Fruit fly (Drosophila melanogaster) whole organism, prepupa: Measurements from ENCODE around the gene tsh.

Experiments used
- Blimp-1 ChIP-seq: fragments of 200-800 bp; sonication (Bioruptor generic); optimal IDR thresholded peaks from 3 replicates; lab custom pipeline; 2017; ENCODE audit warnings: missing biosample characterization, missing genetic modification characterization, mild to moderate bottlenecking, moderate library complexity, missing genetic modification reagents
- CG10631 ChIP-seq: fragments of 200-800 bp; sonication (Bioruptor generic); optimal IDR thresholded peaks from 2 replicates; lab custom pipeline; 2016; ENCODE audit warnings: missing biosample characterization, missing genetic modification characterization
- CG10669 ChIP-seq: fragments of 200-800 bp; sonication (Bioruptor generic); optimal IDR thresholded peaks from 3 replicates; lab custom pipeline; 2018; ENCODE audit warnings: missing biosample characterization, mild to moderate bottlenecking, missing genetic modification characterization, moderate library complexity
- CG11762 ChIP-seq: fragments of 200-800 bp; sonication (Bioruptor generic); optimal IDR thresholded peaks from 3 replicates; lab custom pipeline; 2016; ENCODE audit warnings: missing biosample characterization, missing genetic modification characterization; ENCODE audit not compliant: insufficient read depth
- CG15336 ChIP-seq: fragments of 200-800 bp; sonication (Bioruptor generic); IDR thresholded peaks from 2 replicates; pipeline ENCODE4 v1.3.6; 2022; ENCODE audit warnings: missing biosample characterization, missing genetic modification characterization
- CG1621 ChIP-seq: fragments of 200-800 bp; sonication (Bioruptor generic); optimal IDR thresholded peaks from 3 replicates; lab custom pipeline; 2018; ENCODE audit warnings: missing biosample characterization, mild to moderate bottlenecking, missing genetic modification characterization
- CG3032 ChIP-seq: fragments of 200-800 bp; optimal IDR thresholded peaks from 2 replicates; lab custom pipeline; 2019; ENCODE audit warnings: missing biosample characterization, mild to moderate bottlenecking, missing genetic modification characterization, moderate library complexity
- CG31627 ChIP-seq: fragments of 200-800 bp; sonication (Bioruptor generic); optimal IDR thresholded peaks from 3 replicates; lab custom pipeline; 2016; ENCODE audit warnings: missing biosample characterization, missing genetic modification characterization
- CG32006 ChIP-seq: fragments of 200-800 bp; sonication (Bioruptor generic); optimal IDR thresholded peaks from 3 replicates; lab custom pipeline; 2017; ENCODE audit warnings: missing biosample characterization, mild to moderate bottlenecking, missing genetic modification characterization
- CG4318 ChIP-seq: fragments of 200-800 bp; sonication (Bioruptor generic); optimal IDR thresholded peaks from 3 replicates; lab custom pipeline; 2017; ENCODE audit warnings: missing biosample characterization, mild to moderate bottlenecking, missing genetic modification characterization
- CG6808 ChIP-seq: fragments of 200-800 bp; sonication (Bioruptor generic); optimal IDR thresholded peaks from 3 replicates; lab custom pipeline; 2017; ENCODE audit warnings: missing biosample characterization, missing genetic modification characterization, mild to moderate bottlenecking, moderate library complexity, missing genetic modification reagents
- CG6854 ChIP-seq: fragments of 200-800 bp; sonication (Bioruptor generic); optimal IDR thresholded peaks from 2 replicates; lab custom pipeline; 2017; ENCODE audit warnings: missing biosample characterization, mild to moderate bottlenecking, missing genetic modification characterization
- CG8119 ChIP-seq: fragments of 200-800 bp; sonication (Bioruptor generic); IDR thresholded peaks from 3 replicates; pipeline ENCODE4 v1.3.6; 2022; ENCODE audit warnings: missing biosample characterization, missing genetic modification characterization
- CG8319 ChIP-seq: fragments of 200-800 bp; sonication (Bioruptor generic); optimal IDR thresholded peaks from 3 replicates; lab custom pipeline; 2016; ENCODE audit warnings: missing biosample characterization, missing genetic modification characterization
- CG8632 ChIP-seq: fragments of 200-800 bp; sonication (Bioruptor generic); optimal IDR thresholded peaks from 3 replicates; lab custom pipeline; 2016; ENCODE audit warnings: missing biosample characterization, missing genetic modification characterization
- CG9139 ChIP-seq: fragments of 200-800 bp; sonication (Bioruptor generic); optimal IDR thresholded peaks from 3 replicates; lab custom pipeline; 2017; ENCODE audit warnings: missing biosample characterization, mild to moderate bottlenecking, missing genetic modification characterization
- Eip75B ChIP-seq: fragments of 200-800 bp; sonication (Bioruptor generic); optimal IDR thresholded peaks from 3 replicates; lab custom pipeline; 2016; ENCODE audit warnings: missing biosample characterization, missing genetic modification characterization
- Eip78C ChIP-seq: fragments of 200-800 bp; sonication (Bioruptor generic); peaks from one replicate; lab custom pipeline; 2016; ENCODE audit warnings: missing biosample characterization, missing genetic modification characterization
- Eip93F ChIP-seq: fragments of 200-800 bp; sonication (Bioruptor generic); optimal IDR thresholded peaks from 2 replicates; lab custom pipeline; 2016; ENCODE audit warnings: missing biosample characterization, mild to moderate bottlenecking, missing genetic modification characterization
- Ets21C ChIP-seq: fragments of 200-800 bp; sonication (Bioruptor generic); optimal IDR thresholded peaks from 3 replicates; lab custom pipeline; 2016; ENCODE audit warnings: missing biosample characterization, missing genetic modification characterization
- Ets96B ChIP-seq: fragments of 200-800 bp; optimal IDR thresholded peaks from 2 replicates; lab custom pipeline; 2019; ENCODE audit warnings: missing biosample characterization, mild to moderate bottlenecking, missing genetic modification characterization, moderate library complexity
- Gug ChIP-seq: fragments of 200-800 bp; sonication (Bioruptor generic); IDR thresholded peaks from 2 replicates; pipeline ENCODE4 v1.3.6; 2022; ENCODE audit warnings: missing biosample characterization, missing genetic modification characterization
- Hr39 ChIP-seq: fragments of 200-800 bp; sonication (Bioruptor generic); optimal IDR thresholded peaks from 2 replicates; lab custom pipeline; 2016; ENCODE audit warnings: missing biosample characterization, missing genetic modification characterization
- Hr4 ChIP-seq: fragments of 200-800 bp; sonication (Bioruptor generic); optimal IDR thresholded peaks from 3 replicates; lab custom pipeline; 2016; ENCODE audit warnings: missing biosample characterization, missing genetic modification characterization
- Met ChIP-seq: fragments of 200-800 bp; sonication (Bioruptor generic); optimal IDR thresholded peaks from 3 replicates; lab custom pipeline; 2016; ENCODE audit warnings: missing biosample characterization, missing genetic modification characterization
- OdsH ChIP-seq: fragments of 200-800 bp; sonication (Bioruptor generic); optimal IDR thresholded peaks from 3 replicates; lab custom pipeline; 2016; ENCODE audit warnings: missing biosample characterization, missing genetic modification characterization
- Smox ChIP-seq: fragments of 200-800 bp; sonication (Bioruptor generic); optimal IDR thresholded peaks from 3 replicates; lab custom pipeline; 2016; ENCODE audit warnings: missing biosample characterization, missing genetic modification characterization
- Sox102F ChIP-seq: fragments of 200-800 bp; sonication (Bioruptor generic); optimal IDR thresholded peaks from 2 replicates; lab custom pipeline; 2016; ENCODE audit warnings: missing biosample characterization, mild to moderate bottlenecking, missing genetic modification characterization
- Sox14 ChIP-seq: fragments of 200-800 bp; sonication (Bioruptor generic); optimal IDR thresholded peaks from 3 replicates; lab custom pipeline; 2016; ENCODE audit warnings: missing biosample characterization, missing genetic modification characterization
- achi ChIP-seq: fragments of 200-800 bp; sonication (Bioruptor generic); optimal IDR thresholded peaks from 3 replicates; lab custom pipeline; 2016; ENCODE audit warnings: missing biosample characterization, missing genetic modification characterization
- dac ChIP-seq: fragments of 200-800 bp; sonication (Bioruptor generic); optimal IDR thresholded peaks from 2 replicates; lab custom pipeline; 2017; ENCODE audit warnings: missing biosample characterization, mild to moderate bottlenecking, missing genetic modification characterization
- esn ChIP-seq: fragments of 200-800 bp; sonication (Bioruptor generic); optimal IDR thresholded peaks from 2 replicates; lab custom pipeline; 2016; ENCODE audit warnings: missing biosample characterization, mild to moderate bottlenecking, missing genetic modification characterization, moderate library complexity
- fd59A ChIP-seq: fragments of 200-800 bp; sonication (Bioruptor generic); optimal IDR thresholded peaks from 2 replicates; lab custom pipeline; 2017; ENCODE audit warnings: missing biosample characterization, mild to moderate bottlenecking, missing genetic modification characterization, missing genetic modification reagents
- fkh ChIP-seq: fragments of 200-800 bp; sonication (Bioruptor generic); optimal IDR thresholded peaks from 3 replicates; lab custom pipeline; 2017; ENCODE audit warnings: missing biosample characterization, mild to moderate bottlenecking, missing genetic modification characterization, moderate library complexity
- net ChIP-seq: fragments of 200-800 bp; sonication (Bioruptor generic); optimal IDR thresholded peaks from 3 replicates; lab custom pipeline; 2016; ENCODE audit warnings: missing biosample characterization, missing genetic modification characterization
- pdm3 ChIP-seq: fragments of 200-800 bp; sonication (Bioruptor generic); optimal IDR thresholded peaks from 3 replicates; lab custom pipeline; 2016; ENCODE audit warnings: missing biosample characterization, missing genetic modification characterization
- spab ChIP-seq: fragments of 200-800 bp; sonication (Bioruptor generic); optimal IDR thresholded peaks from 2 replicates; lab custom pipeline; 2017; ENCODE audit warnings: missing biosample characterization, mild to moderate bottlenecking, missing genetic modification characterization, missing genetic modification reagents
- ss ChIP-seq, 2 experiments: fragments of 200-800 bp; sonication (Bioruptor generic); optimal IDR thresholded peaks; 2 replicates in 1 of 2; 3 replicates in 1 of 2; lab custom pipeline; 2017 to 2018; ENCODE audit warnings: mild to moderate bottlenecking in 2 of 2, missing biosample characterization in 2 of 2, missing genetic modification characterization in 2 of 2, moderate library complexity in 1 of 2
- svp ChIP-seq: fragments of 200-800 bp; sonication (Bioruptor generic); peaks from one replicate; lab custom pipeline; 2016; ENCODE audit warnings: missing biosample characterization, missing genetic modification characterization

The tsh gene

dm6 chr2L:21830317-21830716, 1.9 kb downstream of the tsh start:
- TF ChIP-seq Blimp-1 (GFP tag; lab: Kevin White, UChicago) (no peak), svp (GFP tag; lab: Kevin White, UChicago) (no peak), Ets21C (GFP tag; lab: Kevin White, UChicago) (no peak), CG8632 (no peak)

- TF ChIP-seq CG11762 (GFP tag; lab: Kevin White, UChicago) (no peak), esn (GFP tag; lab: Kevin White, UChicago) (no peak), CG32006 (GFP tag; lab: Kevin White, UChicago) (no peak), ss (GFP tag; optimal IDR thresholded peaks at IDR 0.05; lab: Kevin White, UChicago) (no peak), CG4318 (GFP tag; lab: Kevin White, UChicago) (no peak), CG1621 (tag; lab: Kevin White, UChicago) (no peak), CG8119 (GFP tag; lab: Robert Waterston, UW) (no peak), Eip93F (GFP tag; lab: Kevin White, UChicago) (no peak), CG8319 (no peak), dac (GFP tag; lab: Kevin White, UChicago) (no peak), net (GFP tag; lab: Kevin White, UChicago) (no peak), Hr4 (no peak), Eip78C (GFP tag; lab: Kevin White, UChicago) (no peak), Blimp-1 (GFP tag; lab: Kevin White, UChicago) (no peak), achi (GFP tag; lab: Kevin White, UChicago) (no peak), Sox14 (GFP tag; lab: Kevin White, UChicago) (no peak), Met (no peak), fd59A (GFP tag; lab: Kevin White, UChicago) (no peak), CG31627 (GFP tag; lab: Kevin White, UChicago) (no peak)
Measured at dm6 chr2L:21832200-21832831, 3.9 kb downstream of the tsh start.

- TF ChIP-seq Eip75B: no peak
- TF ChIP-seq achi (GFP tag; lab: Kevin White, UChicago): no peak
- no peak for TF ChIP-seq pdm3 (GFP tag; lab: Kevin White, UChicago)
- TF ChIP-seq CG8632: no peak
- TF ChIP-seq CG15336: no peak
- no peak for TF ChIP-seq svp (GFP tag; lab: Kevin White, UChicago)
- TF ChIP-seq Ets96B (tag; lab: Kevin White, UChicago): no peak
- TF ChIP-seq CG10669: no peak
- TF ChIP-seq dac (GFP tag; lab: Kevin White, UChicago): no peak
- no peak for TF ChIP-seq CG6808 (GFP tag; lab: Kevin White, UChicago)
- TF ChIP-seq CG8119 (GFP tag; lab: Robert Waterston, UW): no peak
- no peak for TF ChIP-seq CG9139 (GFP tag; lab: Kevin White, UChicago)
- TF ChIP-seq Gug: no peak
- no peak for TF ChIP-seq OdsH (GFP tag; lab: Kevin White, UChicago)
- no peak for TF ChIP-seq CG11762 (GFP tag; lab: Kevin White, UChicago)
- no peak for TF ChIP-seq Eip93F (GFP tag; lab: Kevin White, UChicago)
- no peak for TF ChIP-seq Smox (GFP tag; lab: Kevin White, UChicago)
Measured at dm6 chr2L:21843783-21844182, 15.4 kb downstream of the tsh start.

dm6 chr2L:21846374-21847297, 18.2 kb downstream of the tsh start:
- TF ChIP-seq fkh (GFP tag; lab: Kevin White, UChicago): no peak
- peak; percentile 68 for TF ChIP-seq CG3032 (tag; lab: Kevin White, UChicago)
- peak; percentile 92 for TF ChIP-seq Eip78C (GFP tag; lab: Kevin White, UChicago)
- TF ChIP-seq CG6854 (GFP tag; lab: Kevin White, UChicago): no peak
- peak; percentile 57 for TF ChIP-seq CG15336
- TF ChIP-seq CG9139 (GFP tag; lab: Kevin White, UChicago): peak; percentile 8
- TF ChIP-seq CG11762 (GFP tag; lab: Kevin White, UChicago): peak; percentile 64
- TF ChIP-seq Sox102F: peak; percentile 39
- TF ChIP-seq CG1621 (tag; lab: Kevin White, UChicago): peak; percentile 42
- peak; percentile 63 for TF ChIP-seq CG4318 (GFP tag; lab: Kevin White, UChicago)
- TF ChIP-seq Ets21C (GFP tag; lab: Kevin White, UChicago): peak; percentile 22
- peak; percentile 86 for TF ChIP-seq CG32006 (GFP tag; lab: Kevin White, UChicago)
- peak; percentile 74 for TF ChIP-seq Ets96B (tag; lab: Kevin White, UChicago)
- peak; percentile 58 for TF ChIP-seq Hr39 (GFP tag; lab: Kevin White, UChicago)
- peak; percentile 78 for TF ChIP-seq CG8119 (GFP tag; lab: Robert Waterston, UW)
- peak; percentile 75 for TF ChIP-seq fd59A (GFP tag; lab: Kevin White, UChicago)
- TF ChIP-seq ss (GFP tag; optimal IDR thresholded peaks at IDR 0.05; lab: Kevin White, UChicago): peak; percentile 19 to 59
- peak; percentile 57 for TF ChIP-seq esn (GFP tag; lab: Kevin White, UChicago)
- peak; percentile 70 for TF ChIP-seq Sox14 (GFP tag; lab: Kevin White, UChicago)
- TF ChIP-seq CG10631 (GFP tag; lab: Kevin White, UChicago): peak; percentile 73
- TF ChIP-seq spab (GFP tag; lab: Kevin White, UChicago): peak; percentile 65
- TF ChIP-seq CG8632: peak; percentile 61
